Fruit fly (Drosophila melanogaster) whole organism, embryonic: ENCODE results near the gene CG31191.

Source experiments
- Abd-B ChIP-seq: fragments of 200-800 bp; sonication (Bioruptor generic); optimal IDR thresholded peaks from 2 replicates; lab custom pipeline; 2018; ENCODE audit warnings: missing biosample characterization, mild to moderate bottlenecking, missing genetic modification characterization, moderate library complexity
- B-H2 ChIP-seq: fragments of 200-800 bp; sonication (Bioruptor generic); optimal IDR thresholded peaks from 2 replicates; lab custom pipeline; 2018; ENCODE audit warnings: missing biosample characterization, mild to moderate bottlenecking, missing genetic modification characterization
- BEAF-32 ChIP-seq: fragments of 200-800 bp; sonication (Bioruptor generic); optimal IDR thresholded peaks from 3 replicates; lab custom pipeline; 2017; ENCODE audit warnings: missing biosample characterization, missing genetic modification characterization, mild to moderate bottlenecking, moderate library complexity, missing genetic modification reagents
- CG10543 ChIP-seq: fragments of 200-800 bp; sonication (Bioruptor generic); optimal IDR thresholded peaks from 3 replicates; lab custom pipeline; 2017; ENCODE audit warnings: missing biosample characterization, mild to moderate bottlenecking, missing genetic modification characterization, moderate library complexity
- CG11456 ChIP-seq: fragments of 200-800 bp; sonication (Bioruptor generic); IDR thresholded peaks from 3 replicates; pipeline ENCODE4 v1.3.6; 2022; ENCODE audit warnings: missing biosample characterization, missing genetic modification characterization
- CG13296 ChIP-seq: fragments of 200-800 bp; sonication (Bioruptor generic); optimal IDR thresholded peaks from 3 replicates; lab custom pipeline; 2018; ENCODE audit warnings: missing biosample characterization, mild to moderate bottlenecking, missing genetic modification characterization
- CG13894 ChIP-seq: fragments of 200-800 bp; sonication (Bioruptor generic); optimal IDR thresholded peaks from 3 replicates; lab custom pipeline; 2018; ENCODE audit warnings: missing biosample characterization, mild to moderate bottlenecking, missing genetic modification characterization, moderate library complexity
- CG14710 ChIP-seq: fragments of 200-800 bp; sonication (Bioruptor generic); optimal IDR thresholded peaks from 3 replicates; lab custom pipeline; 2019; ENCODE audit warnings: missing biosample characterization, mild to moderate bottlenecking, missing genetic modification characterization, moderate library complexity
- CG15514 ChIP-seq: fragments of 200-800 bp; sonication (Bioruptor generic); optimal IDR thresholded peaks from 3 replicates; lab custom pipeline; 2017; ENCODE audit warnings: missing biosample characterization, missing genetic modification characterization, mild to moderate bottlenecking, moderate library complexity, missing genetic modification reagents
- CG17385 ChIP-seq: fragments of 200-800 bp; sonication (Bioruptor generic); optimal IDR thresholded peaks from 3 replicates; lab custom pipeline; 2018; ENCODE audit warnings: missing biosample characterization, mild to moderate bottlenecking, missing genetic modification characterization
- CG18599 ChIP-seq: fragments of 200-800 bp; sonication (Bioruptor generic); optimal IDR thresholded peaks from 3 replicates; lab custom pipeline; 2017; ENCODE audit warnings: missing biosample characterization, missing genetic modification characterization, mild to moderate bottlenecking, moderate library complexity, missing genetic modification reagents
- CG2202 ChIP-seq: fragments of 200-800 bp; sonication (Bioruptor generic); optimal IDR thresholded peaks from 2 replicates; lab custom pipeline; 2018; ENCODE audit warnings: missing biosample characterization, mild to moderate bottlenecking, missing genetic modification characterization
- CG2875 ChIP-seq: fragments of 200-800 bp; sonication (Bioruptor generic); optimal IDR thresholded peaks from 2 replicates; lab custom pipeline; 2017; ENCODE audit warnings: missing biosample characterization, mild to moderate bottlenecking, missing genetic modification characterization, missing genetic modification reagents
- CG32532 ChIP-seq: fragments of 200-800 bp; sonication (Bioruptor generic); IDR thresholded peaks from 2 replicates; pipeline ENCODE4 v1.3.6; 2022; ENCODE audit warnings: missing biosample characterization, missing genetic modification characterization
- CG32767 ChIP-seq: fragments of 200-800 bp; sonication (Bioruptor generic); IDR thresholded peaks from 2 replicates; pipeline ENCODE4 v1.3.6; 2022; ENCODE audit warnings: missing biosample characterization, missing genetic modification characterization
- CG32772 ChIP-seq: fragments of 200-800 bp; sonication (Bioruptor generic); IDR thresholded peaks from 2 replicates; pipeline ENCODE4 v1.3.6; 2022; ENCODE audit warnings: missing biosample characterization, missing genetic modification characterization
- CG5180 ChIP-seq: fragments of 200-800 bp; sonication (Bioruptor generic); optimal IDR thresholded peaks from 3 replicates; lab custom pipeline; 2017; ENCODE audit warnings: missing biosample characterization, missing genetic modification characterization, mild to moderate bottlenecking, moderate library complexity, missing genetic modification reagents
- CG6854 ChIP-seq: fragments of 200-800 bp; sonication (Bioruptor generic); optimal IDR thresholded peaks from 3 replicates; lab custom pipeline; 2017; ENCODE audit warnings: missing biosample characterization, mild to moderate bottlenecking, missing genetic modification characterization
- CG7839 ChIP-seq: fragments of 200-800 bp; sonication (Bioruptor generic); optimal IDR thresholded peaks from 3 replicates; lab custom pipeline; 2018; ENCODE audit warnings: missing biosample characterization, mild to moderate bottlenecking, missing genetic modification characterization, moderate library complexity
- CG8924 ChIP-seq: fragments of 200-800 bp; optimal IDR thresholded peaks from 3 replicates; lab custom pipeline; 2019; ENCODE audit warnings: missing biosample characterization, mild to moderate bottlenecking, missing genetic modification characterization, moderate library complexity
- CG9215 ChIP-seq: fragments of 200-800 bp; sonication (Bioruptor generic); IDR thresholded peaks from 2 replicates; pipeline ENCODE4 v1.3.6; 2022; ENCODE audit warnings: missing biosample characterization, missing genetic modification characterization
- CG9727 ChIP-seq: fragments of 200-800 bp; sonication (Bioruptor generic); optimal IDR thresholded peaks from 3 replicates; lab custom pipeline; 2017; ENCODE audit warnings: missing biosample characterization, mild to moderate bottlenecking, missing genetic modification characterization
- HmgZ ChIP-seq: fragments of 200-800 bp; sonication (Bioruptor generic); optimal IDR thresholded peaks from 2 replicates; lab custom pipeline; 2018; ENCODE audit warnings: missing biosample characterization, mild to moderate bottlenecking, missing genetic modification characterization
- Hr51 ChIP-seq, 2 experiments: fragments of 200-800 bp; sonication (Bioruptor generic); optimal IDR thresholded peaks; 2 replicates in 1 of 2; 3 replicates in 1 of 2; lab custom pipeline; 2016 to 2018; ENCODE audit warnings: missing biosample characterization in 2 of 2, missing genetic modification characterization in 2 of 2, mild to moderate bottlenecking in 1 of 2, moderate library complexity in 1 of 2
- Hr78 ChIP-seq, 2 experiments: fragments of 200-800 bp in 1 of 2; fragments of >200 bp in 1 of 2; sonication (Bioruptor generic) in 1 of 2; optimal IDR thresholded peaks; 2 replicates each; lab custom pipeline; 2017 to 2019; ENCODE audit warnings: missing biosample characterization in 2 of 2, missing genetic modification characterization in 2 of 2, mild to moderate bottlenecking in 1 of 2, moderate library complexity in 1 of 2
- NFAT ChIP-seq: fragments of 200-800 bp; sonication (Bioruptor generic); IDR thresholded peaks from 2 replicates; pipeline ENCODE4 v1.3.6; 2022; ENCODE audit warnings: missing biosample characterization, missing genetic modification characterization
- Scr ChIP-seq: fragments of 200-800 bp; sonication (Bioruptor generic); IDR thresholded peaks from 2 replicates; pipeline ENCODE4 v1.3.6; 2022; ENCODE audit warnings: missing biosample characterization, missing genetic modification characterization; ENCODE audit not compliant: partially characterized antibody
- Ssrp ChIP-seq: fragments of 200-800 bp; sonication (Bioruptor generic); optimal IDR thresholded peaks from 2 replicates; lab custom pipeline; 2018; ENCODE audit warnings: missing biosample characterization, mild to moderate bottlenecking, missing genetic modification characterization, moderate library complexity
- Trl ChIP-seq, 3 experiments: fragments of >200 bp in 2 of 3; fragments of 200-800 bp in 1 of 3; sonication (Bioruptor generic) in 1 of 3; optimal IDR thresholded peaks; 2 replicates in 1 of 3; 3 replicates in 2 of 3; lab custom pipeline; 2016 to 2017; ENCODE audit warnings: missing biosample characterization in 1 of 3, missing genetic modification characterization in 1 of 3
- Xbp1 ChIP-seq: fragments of 200-800 bp; sonication (Bioruptor generic); optimal IDR thresholded peaks from 3 replicates; lab custom pipeline; 2016; ENCODE audit warnings: missing biosample characterization, mild to moderate bottlenecking, missing genetic modification characterization
- amos ChIP-seq: fragments of 200-800 bp; sonication (Bioruptor generic); IDR thresholded peaks from 2 replicates; pipeline ENCODE4 v1.3.6; 2022; ENCODE audit warnings: missing biosample characterization, missing genetic modification characterization; ENCODE audit not compliant: partially characterized antibody
- az2 ChIP-seq: fragments of 200-800 bp; sonication (Bioruptor generic); optimal IDR thresholded peaks from 3 replicates; lab custom pipeline; 2016; ENCODE audit warnings: missing biosample characterization, missing genetic modification characterization
- bsh ChIP-seq, 2 experiments: fragments of 200-800 bp; sonication (Bioruptor generic); optimal IDR thresholded peaks; 2 replicates each; lab custom pipeline; 2017 to 2018; ENCODE audit warnings: mild to moderate bottlenecking in 2 of 2, missing biosample characterization in 2 of 2, missing genetic modification characterization in 2 of 2, moderate library complexity in 1 of 2
- cato ChIP-seq: fragments of 200-800 bp; sonication (Bioruptor generic); optimal IDR thresholded peaks from 2 replicates; lab custom pipeline; 2016; ENCODE audit warnings: missing biosample characterization, missing genetic modification characterization, borderline replicate concordance
- dysf ChIP-seq: fragments of 200-800 bp; sonication (Bioruptor generic); IDR thresholded peaks from 3 replicates; pipeline ENCODE4 v1.3.6; 2022; ENCODE audit warnings: missing biosample characterization, missing genetic modification characterization
- lab ChIP-seq: fragments of 200-800 bp; sonication (Bioruptor generic); optimal IDR thresholded peaks from 3 replicates; lab custom pipeline; 2017; ENCODE audit warnings: missing biosample characterization, missing genetic modification characterization, mild to moderate bottlenecking, moderate library complexity, missing genetic modification reagents
- lilli ChIP-seq: fragments of 200-800 bp; sonication (Bioruptor generic); optimal IDR thresholded peaks from 3 replicates; lab custom pipeline; 2016; ENCODE audit warnings: missing biosample characterization, missing genetic modification characterization
- lmd ChIP-seq: fragments of 200-800 bp; sonication (Bioruptor generic); IDR thresholded peaks from 2 replicates; pipeline ENCODE4 v1.3.6; 2022; ENCODE audit warnings: missing biosample characterization, missing genetic modification characterization
- lola ChIP-seq, 3 experiments: fragments of >200 bp in 2 of 3; fragments of 200-800 bp in 1 of 3; sonication (Bioruptor generic) in 1 of 3; optimal IDR thresholded peaks; 2 replicates each; lab custom pipeline; 2017 to 2019; ENCODE audit warnings: missing biosample characterization in 3 of 3, missing genetic modification characterization in 3 of 3, mild to moderate bottlenecking in 1 of 3, moderate library complexity in 1 of 3
- mam ChIP-seq: fragments of 200-800 bp; sonication (Bioruptor generic); optimal IDR thresholded peaks from 3 replicates; lab custom pipeline; 2016; ENCODE audit warnings: missing biosample characterization, missing genetic modification characterization
- onecut ChIP-seq: fragments of 200-800 bp; sonication (Bioruptor generic); IDR thresholded peaks from 2 replicates; pipeline ENCODE4 v1.3.6; 2022; ENCODE audit warnings: missing biosample characterization, missing genetic modification characterization
- run ChIP-seq: fragments of 200-800 bp; sonication (Bioruptor generic); optimal IDR thresholded peaks from 3 replicates; lab custom pipeline; 2018; ENCODE audit warnings: missing biosample characterization, mild to moderate bottlenecking, missing genetic modification characterization
- tgo ChIP-seq: fragments of 200-800 bp; sonication (Bioruptor generic); IDR thresholded peaks from 3 replicates; pipeline ENCODE4 v1.3.6; 2022; ENCODE audit warnings: missing biosample characterization, missing genetic modification characterization
- trh ChIP-seq: fragments of 200-800 bp; sonication (Bioruptor generic); optimal IDR thresholded peaks from 2 replicates; lab custom pipeline; 2016; ENCODE audit warnings: missing biosample characterization, missing genetic modification characterization
- usp ChIP-seq: fragments of >200 bp; optimal IDR thresholded peaks from 2 replicates; lab custom pipeline; 2017; ENCODE audit warnings: missing biosample characterization, missing genetic modification characterization

Gene CG31191

DNA sequence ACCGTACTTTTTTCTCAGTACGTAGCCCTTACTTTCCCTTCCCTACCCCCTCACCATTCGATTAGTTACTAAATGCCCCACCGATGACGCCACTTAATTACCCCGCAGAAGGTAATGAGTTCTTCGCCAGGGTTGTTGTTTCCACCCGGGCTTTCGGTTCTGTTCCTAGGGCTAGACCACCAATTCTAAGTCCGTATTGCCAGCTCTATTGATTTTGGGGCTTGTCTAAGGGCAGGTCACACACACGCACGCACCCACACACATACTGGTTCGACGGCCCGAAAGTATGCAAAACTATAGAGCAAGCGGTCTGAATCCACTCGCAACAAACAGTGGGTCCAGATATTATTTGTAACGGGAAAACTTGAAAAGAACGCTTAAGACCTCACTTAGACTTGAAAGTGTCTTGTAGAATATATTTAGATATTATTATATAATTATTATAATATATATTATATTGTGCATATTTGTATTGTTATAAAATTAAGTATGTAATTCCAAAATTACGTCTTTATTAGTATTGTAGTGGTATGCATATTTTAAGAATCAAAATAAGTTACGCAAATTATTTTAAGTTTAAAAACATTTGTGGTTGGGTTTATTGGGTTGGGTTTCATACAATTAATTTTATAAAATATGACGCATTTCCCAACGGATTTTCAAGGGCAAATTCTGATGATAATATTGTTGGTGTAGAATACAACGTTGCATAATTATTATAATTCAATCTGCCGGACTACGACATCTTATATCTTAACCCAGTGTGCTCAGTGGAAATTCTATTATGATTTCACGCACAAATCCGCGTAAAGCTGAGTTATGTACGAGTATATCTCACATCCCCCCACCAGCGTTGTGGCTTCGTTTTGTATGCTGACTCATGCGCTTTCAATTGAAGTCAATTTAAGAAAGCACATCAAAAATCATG, 4.7 kb upstream of the CG31191 start (continued):
- TF ChIP-seq bsh (GFP tag; optimal IDR thresholded peaks at IDR 0.05; lab: Kevin White, UChicago) (peak in 1 of 2 experiments; percentile 23), CG9215 (GFP tag; lab: Robert Waterston, UW) (peak; percentile 30; the same call in 1 of the 2 replicates), CG18599 (peak; percentile 52), CG32772 (GFP tag; lab: Robert Waterston, UW) (no peak), CG6854 (GFP tag; lab: Kevin White, UChicago) (peak; percentile 37), NFAT (no peak), CG13894 (tag; lab: Kevin White, UChicago) (peak; percentile 68), CG13296 (GFP tag; lab: Kevin White, UChicago) (peak; percentile 45), Hr51 (GFP tag; optimal IDR thresholded peaks at IDR 0.05; lab: Kevin White, UChicago) (peak in 1 of 2 experiments; percentile 71), Abd-B (GFP tag; lab: Kevin White, UChicago) (no peak), CG17385 (GFP tag; lab: Kevin White, UChicago) (peak; percentile 45), Scr (GFP tag; lab: Robert Waterston, UW) (no peak), BEAF-32 (GFP tag; lab: Kevin White, UChicago) (no peak), usp (GFP tag; lab: Kevin White, UChicago) (no peak), CG5180 (peak; percentile 22), lola (GFP tag; optimal IDR thresholded peaks at IDR 0.05; lab: Kevin White, UChicago) (peak in 1 of 3 experiments; percentile 19), cato (GFP tag; lab: Kevin White, UChicago) (no peak), lab (GFP tag; lab: Kevin White, UChicago) (peak; percentile 61), dysf (peak; percentile 8; the same call in 1 of the 3 replicates), lmd (no peak), CG10543 (peak; percentile 6), CG9727 (GFP tag; lab: Kevin White, UChicago) (no peak), CG15514 (GFP tag; lab: Kevin White, UChicago) (no peak), amos (GFP tag; lab: Robert Waterston, UW) (no peak; the same call in 1 of the 2 replicates), CG32767 (GFP tag; lab: Robert Waterston, UW) (peak; percentile 29; the same call in 1 of the 2 replicates), az2 (peak; percentile 26), Xbp1 (no peak), CG14710 (tag; lab: Kevin White, UChicago) (peak; percentile 8), CG8924 (tag; lab: Kevin White, UChicago) (peak; percentile 55), CG11456 (GFP tag; lab: Robert Waterston, UW) (0 out of 3 replicates have a peak, but pooled peaks have one; percentile 18), HmgZ (peak; percentile 46), mam (GFP tag; lab: Kevin White, UChicago) (peak; percentile 11), Trl (optimal IDR thresholded peaks at IDR 0.05; lab: Kevin White, UChicago) (no peak), Trl (GFP tag; optimal IDR thresholded peaks at IDR 0.05; lab: Kevin White, UChicago) (no peak), Ssrp (peak; percentile 18), CG2202 (no peak), Hr78 (GFP tag; optimal IDR thresholded peaks at IDR 0.05; lab: Kevin White, UChicago) (peak in 1 of 2 experiments; percentile 74), CG7839 (tag; lab: Kevin White, UChicago) (peak; percentile 59), tgo (GFP tag; lab: Robert Waterston, UW) (peak; percentile 15; the same call in 1 of the 3 replicates), onecut (peak; percentile 85), CG32532 (GFP tag; lab: Robert Waterston, UW) (no peak), B-H2 (GFP tag; lab: Kevin White, UChicago) (no peak), run (peak; percentile 26), CG2875 (GFP tag; lab: Kevin White, UChicago) (peak; percentile 0), trh (no peak), lilli (GFP tag; lab: Kevin White, UChicago) (peak; percentile 9)
